Worm (Caenorhabditis elegans) whole organism, L1 larva: ENCODE results near the gene ras-2.
A peak's percentile ranks its signal among the peaks of the same experiment; 100 is the strongest.

Source experiments
- C04F5.9 ChIP-seq: sonication (generic microtip); optimal IDR thresholded peaks from 2 replicates; lab custom pipeline; 2016; ENCODE audit warnings: missing genetic modification characterization, missing compliant biosample characterization
- C16A3.4 ChIP-seq: fragments of 150-350 bp; optimal IDR thresholded peaks from 2 replicates; lab custom pipeline; 2014; ENCODE audit warnings: missing biosample characterization, missing genetic modification characterization
- C34B4.2 ChIP-seq: sonication (generic microtip); optimal IDR thresholded peaks from 2 replicates; lab custom pipeline; 2017; ENCODE audit warnings: mild to moderate bottlenecking, missing genetic modification characterization, missing compliant biosample characterization
- blmp-1 ChIP-seq: fragments of 150-350 bp; optimal IDR thresholded peaks from 2 replicates; lab custom pipeline; 2014; ENCODE audit warnings: missing biosample characterization, missing genetic modification characterization
- ceh-63 ChIP-seq: fragments of 200-800 bp; sonication (Bioruptor generic); optimal IDR thresholded peaks from 2 replicates; lab custom pipeline; 2018; ENCODE audit warnings: mild to moderate bottlenecking, missing genetic modification characterization, missing compliant biosample characterization
- ceh-82 ChIP-seq, 3 experiments: fragments of 150-350 bp in 1 of 3; sonication (generic microtip) in 2 of 3; optimal IDR thresholded peaks; 2 replicates each; lab custom pipeline; 2014 to 2017; ENCODE audit warnings: missing biosample characterization in 3 of 3, missing genetic modification characterization in 3 of 3
- ceh-88 ChIP-seq: fragments of 200-800 bp; sonication (Bioruptor generic); IDR thresholded peaks from 2 replicates; pipeline ENCODE4 v1.3.6; 2022; ENCODE audit warnings: missing genetic modification characterization, missing compliant biosample characterization
- ceh-90 ChIP-seq: sonication (generic microtip); optimal IDR thresholded peaks from 2 replicates; lab custom pipeline; 2016; ENCODE audit warnings: missing genetic modification characterization, missing compliant biosample characterization
- dsc-1 ChIP-seq: sonication (generic microtip); optimal IDR thresholded peaks from 2 replicates; lab custom pipeline; 2016; ENCODE audit warnings: mild to moderate bottlenecking, missing genetic modification characterization, missing compliant biosample characterization
- efl-1 ChIP-seq, 4 experiments: fragments of 150-350 bp; optimal IDR thresholded peaks in 3 of 4; peaks in 1 of 4; 1 replicate in 1 of 4; 2 replicates in 3 of 4; lab custom pipeline; 2014; ENCODE audit warnings: missing biosample characterization in 2 of 4, missing genetic modification characterization in 2 of 4, missing genetic modification reagents in 2 of 4
- efl-3 ChIP-seq: fragments of 200-800 bp; sonication (Bioruptor generic); optimal IDR thresholded peaks from 2 replicates; lab custom pipeline; 2018; ENCODE audit warnings: mild to moderate bottlenecking, missing genetic modification characterization, missing compliant biosample characterization
- elt-3 ChIP-seq, 6 experiments: fragments of 150-350 bp in 1 of 6; sonication (generic microtip); optimal IDR thresholded peaks; 2 replicates each; lab custom pipeline; 2017 to 2018; ENCODE audit warnings: missing biosample characterization in 6 of 6, missing genetic modification characterization in 6 of 6, inconsistent platforms in 1 of 6
- fkh-4 ChIP-seq: sonication (generic microtip); optimal IDR thresholded peaks from 2 replicates; lab custom pipeline; 2016; ENCODE audit warnings: missing compliant biosample characterization, missing genetic modification characterization, borderline replicate concordance
- fos-1 ChIP-seq: fragments of 150-350 bp; optimal IDR thresholded peaks from 2 replicates; lab custom pipeline; 2014; ENCODE audit warnings: missing biosample characterization, missing genetic modification characterization
- grh-1 ChIP-seq: fragments of 200-800 bp; sonication (Bioruptor generic); IDR thresholded peaks from 2 replicates; pipeline ENCODE4 v1.3.6; 2022; ENCODE audit warnings: missing genetic modification reagents, missing genetic modification characterization, missing compliant biosample characterization
- hlh-17 ChIP-seq: fragments of 200-800 bp; sonication (Bioruptor generic); optimal IDR thresholded peaks from 2 replicates; lab custom pipeline; 2018; ENCODE audit warnings: missing genetic modification characterization, mild to moderate bottlenecking, missing compliant biosample characterization, moderate library complexity, borderline replicate concordance
- isw-1 ChIP-seq: fragments of 200-800 bp; sonication (Bioruptor generic); IDR thresholded peaks from 2 replicates; pipeline ENCODE4 v1.3.6; 2022; ENCODE audit warnings: missing genetic modification characterization, missing compliant biosample characterization
- lin-14 ChIP-seq: fragments of 200-800 bp; sonication (Bioruptor generic); optimal IDR thresholded peaks from 2 replicates; lab custom pipeline; 2018; ENCODE audit warnings: mild to moderate bottlenecking, missing genetic modification characterization, moderate library complexity, missing compliant biosample characterization
- lir-3 ChIP-seq: sonication (generic microtip); optimal IDR thresholded peaks from 2 replicates; lab custom pipeline; 2016; ENCODE audit warnings: mild to moderate bottlenecking, missing genetic modification characterization, moderate library complexity, missing compliant biosample characterization; ENCODE audit not compliant: poor library complexity
- lsy-2 ChIP-seq, 2 experiments: fragments of 150-350 bp; optimal IDR thresholded peaks; 2 replicates each; lab custom pipeline; 2014; ENCODE audit warnings: missing biosample characterization in 2 of 2, missing genetic modification characterization in 2 of 2
- mab-9 ChIP-seq: fragments of 200-800 bp; sonication (Bioruptor generic); IDR thresholded peaks from 2 replicates; pipeline ENCODE4 v1.3.6; 2022; ENCODE audit warnings: missing genetic modification reagents, missing genetic modification characterization, missing compliant biosample characterization
- mdl-1 ChIP-seq, 2 experiments: fragments of 150-350 bp; optimal IDR thresholded peaks; 2 replicates each; lab custom pipeline; 2014 to 2017; ENCODE audit warnings: missing biosample characterization in 2 of 2, missing genetic modification characterization in 2 of 2, inconsistent platforms in 1 of 2
- mep-1 ChIP-seq: fragments of 150-350 bp; optimal IDR thresholded peaks from 2 replicates; lab custom pipeline; 2014; ENCODE audit warnings: missing biosample characterization, missing genetic modification characterization
- nhr-11 ChIP-seq: fragments of 150-350 bp; optimal IDR thresholded peaks from 2 replicates; lab custom pipeline; 2014; ENCODE audit warnings: missing biosample characterization, missing genetic modification characterization
- nhr-19 ChIP-seq: fragments of 200-800 bp; sonication (Bioruptor generic); conservative IDR thresholded peaks from 2 replicates; pipeline ENCODE4 v1.3.6; 2022; ENCODE audit warnings: missing genetic modification characterization, missing compliant biosample characterization
- nhr-28 ChIP-seq: fragments of 150-350 bp; optimal IDR thresholded peaks from 2 replicates; lab custom pipeline; 2014; ENCODE audit warnings: missing biosample characterization, missing genetic modification characterization
- nhr-47 ChIP-seq: sonication (generic microtip); optimal IDR thresholded peaks from 2 replicates; lab custom pipeline; 2016; ENCODE audit warnings: mild to moderate bottlenecking, missing genetic modification characterization, moderate library complexity, missing compliant biosample characterization
- nhr-76 ChIP-seq: sonication (generic microtip); optimal IDR thresholded peaks from 2 replicates; lab custom pipeline; 2017; ENCODE audit warnings: missing biosample characterization, missing genetic modification characterization
- nhr-85 ChIP-seq: sonication (generic microtip); peaks from one replicate; lab custom pipeline; 2016; ENCODE audit warnings: missing genetic modification characterization, inconsistent platforms, missing compliant biosample characterization
- pqm-1 ChIP-seq: sonication (generic microtip); optimal IDR thresholded peaks from 3 replicates; lab custom pipeline; 2017; ENCODE audit warnings: missing biosample characterization, missing genetic modification characterization
- rnt-1 ChIP-seq: sonication (generic microtip); optimal IDR thresholded peaks from 2 replicates; lab custom pipeline; 2016; ENCODE audit warnings: mild to moderate bottlenecking, missing genetic modification characterization, moderate library complexity, missing compliant biosample characterization
- snpc-4 ChIP-seq: fragments of 150-350 bp; optimal IDR thresholded peaks from 2 replicates; lab custom pipeline; 2014; ENCODE audit warnings: missing biosample characterization, missing genetic modification characterization
- snu-23 ChIP-seq: sonication (generic microtip); optimal IDR thresholded peaks from 2 replicates; lab custom pipeline; 2016; ENCODE audit warnings: missing genetic modification characterization, missing compliant biosample characterization
- sup-37 ChIP-seq: fragments of 200-800 bp; sonication (Bioruptor generic); optimal IDR thresholded peaks from 2 replicates; lab custom pipeline; 2018; ENCODE audit warnings: mild to moderate bottlenecking, missing genetic modification characterization, missing compliant biosample characterization
- unc-130 ChIP-seq: fragments of 150-350 bp; optimal IDR thresholded peaks from 2 replicates; lab custom pipeline; 2017; ENCODE audit warnings: missing biosample characterization, missing genetic modification characterization, inconsistent platforms
- unc-30 ChIP-seq: sonication (generic microtip); optimal IDR thresholded peaks from 2 replicates; lab custom pipeline; 2017; ENCODE audit warnings: missing biosample characterization, missing genetic modification characterization
- unc-62 ChIP-seq: fragments of 150-350 bp; optimal IDR thresholded peaks from 2 replicates; lab custom pipeline; 2014; ENCODE audit warnings: missing biosample characterization, missing genetic modification reagents, missing genetic modification characterization
- unc-98 ChIP-seq: fragments of 200-800 bp; sonication (Bioruptor generic); IDR thresholded peaks from 2 replicates; pipeline ENCODE4 v1.3.6; 2022; ENCODE audit warnings: missing genetic modification characterization, missing compliant biosample characterization
- vab-15 ChIP-seq: sonication (generic microtip); optimal IDR thresholded peaks from 2 replicates; lab custom pipeline; 2017; ENCODE audit warnings: missing genotype, mild to moderate bottlenecking, missing genetic modification characterization, missing compliant biosample characterization
- zag-1 ChIP-seq: fragments of 150-350 bp; optimal IDR thresholded peaks from 2 replicates; lab custom pipeline; 2014; ENCODE audit warnings: missing biosample characterization, missing genetic modification characterization
- ztf-4 ChIP-seq: fragments of 150-350 bp; optimal IDR thresholded peaks from 2 replicates; lab custom pipeline; 2014; ENCODE audit warnings: missing biosample characterization, missing genetic modification characterization

Gene ras-2

DNA sequence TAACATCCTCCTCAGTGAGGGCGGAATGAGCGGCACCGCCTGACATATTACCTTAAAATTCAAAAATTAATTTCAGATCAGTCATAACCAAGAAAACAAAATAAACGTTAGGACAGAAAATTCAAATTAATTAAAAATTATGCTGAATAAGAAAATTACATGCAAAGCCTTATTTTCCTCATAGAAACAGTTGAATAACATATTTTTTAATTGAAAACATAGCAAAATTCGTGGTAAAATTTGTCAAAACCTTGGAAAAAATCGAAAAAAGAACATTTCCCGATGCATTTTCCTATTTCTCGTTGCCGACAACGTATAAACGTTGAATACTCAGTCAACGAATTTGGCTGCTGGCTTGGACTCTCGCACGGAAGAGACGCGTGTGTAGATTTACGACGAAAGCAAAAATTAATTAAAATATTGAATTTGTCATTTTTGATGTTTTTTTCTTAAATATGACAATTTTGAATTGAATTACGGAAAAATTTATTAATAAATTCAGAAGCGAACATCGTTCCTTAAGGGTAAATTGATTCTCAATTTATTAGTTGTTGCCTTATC is 14.2 kb upstream of the ras-2 start, which contains the start of the genes rps-0 and rbg-3 (continued):
- TF ChIP-seq sup-37 (GFP tag; lab: Kevin White, UChicago) (peak; percentile 38), ceh-63 (GFP tag; lab: Kevin White, UChicago) (no peak), vab-15 (peak; percentile 77), fkh-4 (peak; percentile 52), unc-98 (GFP tag; lab: Robert Waterston, UW) (no peak; the same call in 1 of the 2 replicates), lir-3 (peak; percentile 75), elt-3 (tag; optimal IDR thresholded peaks at IDR 0.05; lab: Kevin White, UChicago) (peak in 5 of 6 experiments; percentile 13 to 90 (median 75)), ceh-88 (GFP tag; lab: Robert Waterston, UW) (peak; percentile 64), nhr-11 (tag; lab: Kevin White, UChicago) (peak; percentile 74), unc-30 (tag; lab: Kevin White, UChicago) (no peak), nhr-47 (tag; lab: Kevin White, UChicago) (peak; percentile 95), snpc-4 (tag; lab: Kevin White, UChicago) (peak; percentile 47), unc-130 (tag; lab: Kevin White, UChicago) (peak; percentile 97), mdl-1 (tag; optimal IDR thresholded peaks at IDR 0.05; lab: Kevin White, UChicago) (peak in 1 of 2 experiments; percentile 84), zag-1 (tag; lab: Kevin White, UChicago) (no peak), mep-1 (tag; lab: Kevin White, UChicago) (peak; percentile 98), hlh-17 (no peak), C04F5.9 (peak; percentile 99), pqm-1 (tag; lab: Kevin White, UChicago) (no peak), fos-1 (tag; lab: Kevin White, UChicago) (peak; percentile 88), efl-3 (no peak), snu-23 (GFP tag; lab: Kevin White, UChicago) (peak; percentile 96), nhr-76 (no peak), lin-14 (GFP tag; lab: Kevin White, UChicago) (peak; percentile 95), ceh-82 (tag; optimal IDR thresholded peaks at IDR 0.05; lab: Kevin White, UChicago) (peak; percentile 93 to 94 (median 93)), ztf-4 (tag; lab: Kevin White, UChicago) (peak; percentile 84), rnt-1 (tag; lab: Kevin White, UChicago) (peak; percentile 92), nhr-28 (tag; lab: Kevin White, UChicago) (no peak), ceh-90 (tag; lab: Kevin White, UChicago) (peak; percentile 20), efl-1 (optimal IDR thresholded peaks at IDR 0.05; lab: Kevin White, UChicago) (peak; percentile 94 to 95), efl-1 (GFP tag; optimal IDR thresholded peaks at IDR 0.05 in 1 of 2; lab: Kevin White, UChicago) (peak; percentile 88 to 99), C34B4.2 (tag; lab: Kevin White, UChicago) (no peak), C16A3.4 (tag; lab: Kevin White, UChicago) (peak; percentile 97), nhr-85 (peak; percentile 95), dsc-1 (tag; lab: Kevin White, UChicago) (peak; percentile 92), unc-62 (GFP tag; lab: Kevin White, UChicago) (no peak), blmp-1 (tag; lab: Kevin White, UChicago) (peak; percentile 89)
- TF ChIP-seq, all 84 proteins: peak for 61

- TF ChIP-seq nhr-19 (GFP tag; lab: Robert Waterston, UW), result peak; percentile 64
- peak in 1 of 2 experiments; percentile 23 for TF ChIP-seq lsy-2 (tag; optimal IDR thresholded peaks at IDR 0.05; lab: Kevin White, UChicago)
- TF ChIP-seq isw-1, result peak; percentile 59
- TF ChIP-seq C04F5.9, result peak; percentile 95
- 0 out of 2 replicates have a peak, but pooled peaks have one; percentile 29 for TF ChIP-seq grh-1 (GFP tag; lab: Robert Waterston, UW)
- TF ChIP-seq mab-9, result 0 out of 2 replicates have a peak, but pooled peaks have one; percentile 34
Observed at ce11 chrIII:4752569-4752968, 12.7 kb upstream of the ras-2 start.
